Fruit fly (Drosophila melanogaster) whole organism, larva: ENCODE data around the gene CG12061.

ENCODE experiments used
- noc ChIP-seq: fragments of 200-800 bp; sonication (Bioruptor generic); optimal IDR thresholded peaks from 3 replicates; lab custom pipeline; 2019; ENCODE audit warnings: missing biosample characterization, mild to moderate bottlenecking, missing genetic modification characterization, moderate library complexity

The CG12061 gene

dm6 chrX:23089087-23089732 is 53.3 kb downstream of the CG12061 start:
- no peak for TF ChIP-seq noc (tag; lab: Kevin White, UChicago)

- TF ChIP-seq noc (tag; lab: Kevin White, UChicago): no peak
Observed at dm6 chrX:23090474-23090873, 54.6 kb downstream of the CG12061 start.

dm6 chrX:23091289-23091688 is 55.4 kb downstream of the CG12061 start:
- TF ChIP-seq noc (tag; lab: Kevin White, UChicago): no peak

dm6 chrX:23091811-23092210 is 55.9 kb downstream of the CG12061 start:
- no peak for TF ChIP-seq noc (tag; lab: Kevin White, UChicago)

DNA sequence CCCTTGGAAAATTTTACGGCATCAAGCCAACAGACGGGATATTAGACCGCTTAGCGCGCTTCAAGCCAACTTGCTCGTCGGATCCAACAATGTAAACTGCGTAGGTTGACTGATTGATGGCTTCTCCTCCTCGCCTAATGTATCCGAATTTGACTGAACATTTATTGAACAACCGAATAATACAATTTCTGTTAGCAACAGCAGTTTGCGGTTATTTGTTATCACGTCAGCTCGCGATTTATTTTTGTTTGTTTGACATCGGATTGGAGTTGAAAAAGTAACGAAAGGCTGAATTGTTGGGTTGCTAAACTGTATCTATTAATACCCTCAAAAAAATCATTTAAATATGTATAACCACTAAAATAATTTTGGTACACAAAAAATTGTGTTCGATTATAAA is 56.7 kb downstream of the CG12061 start, which contains the start of gene CG17159:
CG17159 (minus strand) TSS at position 101 of the 400 bp plus-strand sequence.
- TF ChIP-seq noc (tag; lab: Kevin White, UChicago): no peak

- TF ChIP-seq noc (tag; lab: Kevin White, UChicago): no peak
Observed at dm6 chrX:23096117-23096817, 60.4 kb downstream of the CG12061 start, which contains the start of gene CG17162. Gene CG17162, minus strand, starts transcription at chrX:23096735.

DNA sequence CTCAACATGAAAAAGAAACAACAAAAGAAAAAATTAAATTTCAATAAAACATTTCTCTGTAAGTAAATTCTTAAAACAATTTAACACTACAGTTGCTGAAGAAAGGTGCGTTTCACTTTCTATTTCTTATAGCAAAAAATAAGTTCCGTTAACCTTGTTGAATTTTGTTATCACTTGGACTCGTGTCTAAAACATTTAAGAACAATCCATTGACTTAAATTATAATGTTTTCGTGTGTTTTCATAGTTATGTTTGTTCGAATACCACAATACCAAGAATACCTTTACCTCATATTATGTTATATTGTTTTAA is 60.9 kb downstream of the CG12061 start:
- TF ChIP-seq noc (tag; lab: Kevin White, UChicago): no peak

dm6 chrX:23097250-23097649 is 61.4 kb downstream of the CG12061 start:
- no peak for TF ChIP-seq noc (tag; lab: Kevin White, UChicago)
